Fruit fly (Drosophila melanogaster) whole organism, embryonic: ENCODE results near the gene CG2540.

ENCODE experiments used
- B-H1 ChIP-seq: fragments of 200-800 bp; sonication (Bioruptor generic); IDR thresholded peaks from 3 replicates; pipeline ENCODE4 v1.3.6; 2022; ENCODE audit warnings: missing biosample characterization, missing genetic modification characterization
- CG10543 ChIP-seq: fragments of 200-800 bp; sonication (Bioruptor generic); optimal IDR thresholded peaks from 3 replicates; lab custom pipeline; 2017; ENCODE audit warnings: missing biosample characterization, mild to moderate bottlenecking, missing genetic modification characterization, moderate library complexity
- CG10565 ChIP-seq: fragments of 200-800 bp; sonication (Bioruptor generic); optimal IDR thresholded peaks from 3 replicates; lab custom pipeline; 2016; ENCODE audit warnings: missing biosample characterization, mild to moderate bottlenecking, missing genetic modification characterization
- CG10654 ChIP-seq: fragments of 200-800 bp; sonication (Bioruptor generic); optimal IDR thresholded peaks from 2 replicates; lab custom pipeline; 2016; ENCODE audit warnings: missing biosample characterization, missing genetic modification characterization
- CG10979 ChIP-seq: fragments of 200-800 bp; sonication (Bioruptor generic); optimal IDR thresholded peaks from 2 replicates; lab custom pipeline; 2018; ENCODE audit warnings: missing biosample characterization, mild to moderate bottlenecking, missing genetic modification characterization, moderate library complexity
- CG11398 ChIP-seq: fragments of 200-800 bp; sonication (Bioruptor generic); optimal IDR thresholded peaks from 2 replicates; lab custom pipeline; 2016; ENCODE audit warnings: missing biosample characterization, missing genetic modification characterization
- CG12299 ChIP-seq: fragments of 200-800 bp; sonication (Bioruptor generic); optimal IDR thresholded peaks from 2 replicates; lab custom pipeline; 2018; ENCODE audit warnings: missing biosample characterization, mild to moderate bottlenecking, missing genetic modification characterization
- CG12942 ChIP-seq: fragments of 200-800 bp; sonication (Bioruptor generic); optimal IDR thresholded peaks from 3 replicates; lab custom pipeline; 2016; ENCODE audit warnings: missing biosample characterization, missing genetic modification characterization
- CG13296 ChIP-seq: fragments of 200-800 bp; sonication (Bioruptor generic); optimal IDR thresholded peaks from 3 replicates; lab custom pipeline; 2018; ENCODE audit warnings: missing biosample characterization, mild to moderate bottlenecking, missing genetic modification characterization
- CG13424 ChIP-seq: fragments of 200-800 bp; sonication (Bioruptor generic); optimal IDR thresholded peaks from 2 replicates; lab custom pipeline; 2019; ENCODE audit warnings: missing biosample characterization, mild to moderate bottlenecking, missing genetic modification characterization, moderate library complexity
- CG1529 ChIP-seq: fragments of 200-800 bp; sonication (Bioruptor generic); optimal IDR thresholded peaks from 3 replicates; lab custom pipeline; 2018; ENCODE audit warnings: missing biosample characterization, missing genetic modification characterization
- CG15696 ChIP-seq: fragments of 200-800 bp; sonication (Bioruptor generic); optimal IDR thresholded peaks from 2 replicates; lab custom pipeline; 2019; ENCODE audit warnings: missing biosample characterization, mild to moderate bottlenecking, missing genetic modification characterization, moderate library complexity
- CG17328 ChIP-seq: fragments of 200-800 bp; sonication (Bioruptor generic); IDR thresholded peaks from 2 replicates; pipeline ENCODE4 v1.3.6; 2022; ENCODE audit warnings: missing biosample characterization, missing genetic modification characterization
- CG17568 ChIP-seq: fragments of 200-800 bp; sonication (Bioruptor generic); optimal IDR thresholded peaks from 2 replicates; lab custom pipeline; 2018; ENCODE audit warnings: missing biosample characterization, mild to moderate bottlenecking, missing genetic modification characterization, moderate library complexity
- CG3065 ChIP-seq: fragments of 200-800 bp; sonication (Bioruptor generic); optimal IDR thresholded peaks from 2 replicates; lab custom pipeline; 2016; ENCODE audit warnings: missing biosample characterization, missing genetic modification characterization
- CG31441 ChIP-seq: fragments of 200-800 bp; sonication (Bioruptor generic); IDR thresholded peaks from 2 replicates; pipeline ENCODE4 v1.3.6; 2022; ENCODE audit warnings: missing biosample characterization, missing genetic modification characterization
- CG3407 ChIP-seq: fragments of 200-800 bp; sonication (Bioruptor generic); optimal IDR thresholded peaks from 2 replicates; lab custom pipeline; 2018; ENCODE audit warnings: missing biosample characterization, mild to moderate bottlenecking, missing genetic modification characterization
- CG6689 ChIP-seq: fragments of 200-800 bp; sonication (Bioruptor generic); IDR thresholded peaks from 2 replicates; pipeline ENCODE4 v1.3.6; 2022; ENCODE audit warnings: missing biosample characterization, missing genetic modification characterization
- CG8359 ChIP-seq: fragments of 200-800 bp; sonication (Bioruptor generic); optimal IDR thresholded peaks from 2 replicates; lab custom pipeline; 2017; ENCODE audit warnings: missing biosample characterization, mild to moderate bottlenecking, missing genetic modification characterization, borderline replicate concordance
- CG9817 ChIP-seq: fragments of 200-800 bp; sonication (Bioruptor generic); optimal IDR thresholded peaks from 2 replicates; lab custom pipeline; 2018; ENCODE audit warnings: missing biosample characterization, mild to moderate bottlenecking, missing genetic modification characterization, moderate library complexity
- CHES-1-like ChIP-seq: fragments of 200-800 bp; sonication (Bioruptor generic); optimal IDR thresholded peaks from 2 replicates; lab custom pipeline; 2016; ENCODE audit warnings: missing biosample characterization, missing genetic modification characterization
- CkIIα-i1 ChIP-seq: fragments of 200-800 bp; sonication (Bioruptor generic); IDR thresholded peaks from 2 replicates; pipeline ENCODE4 v1.3.6; 2022; ENCODE audit warnings: missing biosample characterization, missing genetic modification characterization
- Dll ChIP-seq: fragments of 200-800 bp; sonication (Bioruptor generic); IDR thresholded peaks from 4 replicates; pipeline ENCODE4 v1.3.6; 2022; ENCODE audit warnings: missing biosample characterization, missing genetic modification characterization; ENCODE audit not compliant: partially characterized antibody
- Drgx ChIP-seq: fragments of 200-800 bp; sonication (Bioruptor generic); IDR thresholded peaks from 2 replicates; pipeline ENCODE4 v1.3.6; 2022; ENCODE audit warnings: missing biosample characterization, missing genetic modification characterization
- Eip74EF ChIP-seq, 2 experiments: fragments of 200-800 bp in 1 of 2; fragments of >200 bp in 1 of 2; sonication (Bioruptor generic) in 1 of 2; optimal IDR thresholded peaks; 2 replicates each; lab custom pipeline; 2017 to 2019; ENCODE audit warnings: missing biosample characterization in 2 of 2, missing genetic modification characterization in 2 of 2, mild to moderate bottlenecking in 1 of 2, moderate library complexity in 1 of 2
- Elba2 ChIP-seq: fragments of 200-800 bp; sonication (Bioruptor generic); optimal IDR thresholded peaks from 3 replicates; lab custom pipeline; 2016; ENCODE audit warnings: missing biosample characterization, missing genetic modification characterization
- HmgD ChIP-seq: fragments of 200-800 bp; sonication (Bioruptor generic); optimal IDR thresholded peaks from 3 replicates; lab custom pipeline; 2016; ENCODE audit warnings: missing biosample characterization, missing genetic modification characterization
- HmgZ ChIP-seq: fragments of 200-800 bp; sonication (Bioruptor generic); optimal IDR thresholded peaks from 2 replicates; lab custom pipeline; 2018; ENCODE audit warnings: missing biosample characterization, mild to moderate bottlenecking, missing genetic modification characterization
- NK7.1 ChIP-seq: fragments of 200-800 bp; sonication (Bioruptor generic); optimal IDR thresholded peaks from 3 replicates; lab custom pipeline; 2016; ENCODE audit warnings: missing biosample characterization, missing genetic modification characterization
- Optix ChIP-seq: fragments of 200-800 bp; sonication (Bioruptor generic); IDR thresholded peaks from 3 replicates; pipeline ENCODE4 v1.3.6; 2022; ENCODE audit warnings: missing biosample characterization, missing genetic modification characterization
- Ravus ChIP-seq: fragments of 200-800 bp; sonication (Bioruptor generic); IDR thresholded peaks from 2 replicates; pipeline ENCODE4 v1.3.6; 2022; ENCODE audit warnings: missing biosample characterization, missing genetic modification characterization
- Sin3A ChIP-seq: fragments of >200 bp; optimal IDR thresholded peaks from 2 replicates; lab custom pipeline; 2018
- Usf ChIP-seq: fragments of 200-800 bp; sonication (Bioruptor generic); optimal IDR thresholded peaks from 2 replicates; lab custom pipeline; 2017; ENCODE audit warnings: missing genotype, missing biosample characterization, missing genetic modification characterization
- bowl ChIP-seq: fragments of 200-800 bp; sonication (Bioruptor generic); IDR thresholded peaks from 2 replicates; pipeline ENCODE4 v1.3.6; 2022; ENCODE audit warnings: missing biosample characterization, missing genetic modification characterization
- chm ChIP-seq: fragments of 200-800 bp; sonication (Bioruptor generic); IDR thresholded peaks from 2 replicates; pipeline ENCODE4 v1.3.6; 2022; ENCODE audit warnings: missing biosample characterization, missing genetic modification characterization
- eve ChIP-seq, 2 experiments: fragments of >200 bp; optimal IDR thresholded peaks; 2 replicates each; lab custom pipeline; 2017; ENCODE audit warnings: missing biosample characterization in 2 of 2, missing genetic modification characterization in 2 of 2
- gcm ChIP-seq: fragments of 200-800 bp; sonication (Bioruptor generic); optimal IDR thresholded peaks from 2 replicates; lab custom pipeline; 2019; ENCODE audit warnings: missing biosample characterization, mild to moderate bottlenecking, missing genetic modification characterization, moderate library complexity
- grn ChIP-seq: fragments of 200-800 bp; sonication (Bioruptor generic); optimal IDR thresholded peaks from 3 replicates; lab custom pipeline; 2017; ENCODE audit warnings: missing biosample characterization, missing genetic modification characterization
- inv ChIP-seq: fragments of 200-800 bp; sonication (Bioruptor generic); IDR thresholded peaks from 2 replicates; pipeline ENCODE4 v1.3.6; 2022; ENCODE audit warnings: missing biosample characterization, missing genetic modification characterization; ENCODE audit not compliant: partially characterized antibody
- jumu ChIP-seq: fragments of 200-800 bp; sonication (Bioruptor generic); optimal IDR thresholded peaks from 3 replicates; lab custom pipeline; 2016; ENCODE audit warnings: missing biosample characterization, missing genetic modification characterization
- lbe ChIP-seq: fragments of 200-800 bp; sonication (Bioruptor generic); optimal IDR thresholded peaks from 2 replicates; lab custom pipeline; 2016; ENCODE audit warnings: missing biosample characterization, mild to moderate bottlenecking, missing genetic modification characterization
- nmo ChIP-seq: fragments of 200-800 bp; sonication (Bioruptor generic); optimal IDR thresholded peaks from 2 replicates; lab custom pipeline; 2018; ENCODE audit warnings: missing biosample characterization, mild to moderate bottlenecking, missing genetic modification characterization, moderate library complexity
- psq ChIP-seq: fragments of 200-800 bp; sonication (Bioruptor generic); optimal IDR thresholded peaks from 2 replicates; lab custom pipeline; 2017; ENCODE audit warnings: missing biosample characterization, missing genetic modification characterization
- rib ChIP-seq: fragments of 200-800 bp; sonication (Bioruptor generic); IDR thresholded peaks from 2 replicates; pipeline ENCODE4 v1.3.6; 2022; ENCODE audit warnings: missing biosample characterization, missing genetic modification characterization
- sc ChIP-seq, 3 experiments: fragments of >200 bp in 2 of 3; fragments of 200-800 bp in 1 of 3; sonication (Bioruptor generic) in 1 of 3; optimal IDR thresholded peaks; 2 replicates in 2 of 3; 3 replicates in 1 of 3; lab custom pipeline; 2017; ENCODE audit warnings: mild to moderate bottlenecking in 1 of 3, missing biosample characterization in 1 of 3, missing genetic modification characterization in 1 of 3, missing genetic modification reagents in 1 of 3
- schlank ChIP-seq: fragments of 200-800 bp; sonication (Bioruptor generic); optimal IDR thresholded peaks from 2 replicates; lab custom pipeline; 2018; ENCODE audit warnings: missing biosample characterization, mild to moderate bottlenecking, missing genetic modification characterization
- slbo ChIP-seq: fragments of 200-800 bp; sonication (Bioruptor generic); IDR thresholded peaks from 2 replicates; pipeline ENCODE4 v1.3.6; 2022; ENCODE audit warnings: missing biosample characterization, missing genetic modification characterization
- zen ChIP-seq: fragments of 200-800 bp; sonication (Bioruptor generic); optimal IDR thresholded peaks from 3 replicates; lab custom pipeline; 2018; ENCODE audit warnings: missing biosample characterization, mild to moderate bottlenecking, missing genetic modification characterization, moderate library complexity
- zfh2 ChIP-seq: fragments of 200-800 bp; sonication (Bioruptor generic); optimal IDR thresholded peaks from 2 replicates; lab custom pipeline; 2016; ENCODE audit warnings: missing biosample characterization, missing genetic modification characterization

Gene CG2540

DNA sequence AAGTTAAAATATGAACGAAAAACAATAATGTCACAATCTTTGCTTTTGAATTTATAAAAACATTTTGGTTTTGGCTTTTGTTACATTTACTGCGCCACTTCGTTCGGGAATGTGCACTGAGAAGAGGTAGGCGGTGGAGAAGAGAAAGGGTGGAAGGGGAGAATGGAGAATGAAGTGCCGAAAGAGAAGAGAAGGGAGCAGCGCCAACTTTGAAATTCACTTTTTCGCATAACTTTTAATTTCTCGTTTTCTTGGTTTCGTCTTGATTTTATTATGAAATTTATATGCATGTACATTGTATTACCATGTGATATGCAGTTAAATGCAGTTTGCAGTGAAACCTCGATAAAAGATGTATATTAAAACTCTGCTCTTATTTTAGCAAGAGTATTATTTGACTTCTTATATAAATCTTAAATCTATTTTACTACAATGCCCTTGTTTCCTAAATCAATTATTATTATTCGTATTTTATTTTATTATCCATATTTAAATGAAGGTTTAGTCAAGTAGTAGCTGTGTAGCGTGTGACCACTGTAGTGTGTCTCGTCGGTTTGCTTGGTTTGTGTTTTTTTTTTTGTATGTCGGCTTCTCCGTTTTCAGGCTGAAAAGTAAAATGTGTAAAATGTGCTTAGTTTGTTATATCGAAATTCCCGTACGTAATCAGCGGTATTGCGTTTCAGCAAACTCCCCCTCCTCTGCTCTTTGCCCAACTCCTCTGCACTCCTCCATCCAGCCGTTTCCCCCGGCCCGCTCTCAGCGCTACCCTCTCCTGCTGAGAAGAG, 33.2 kb downstream of the CG2540 start (continued):
- TF ChIP-seq Dll (GFP tag; lab: Robert Waterston, UW): no peak
- TF ChIP-seq zen (tag; lab: Kevin White, UChicago): no peak
- TF ChIP-seq CG12942 (GFP tag; lab: Kevin White, UChicago): no peak
- TF ChIP-seq eve (GFP tag; optimal IDR thresholded peaks at IDR 0.05; lab: Kevin White, UChicago): peak in 1 of 2 experiments; percentile 17
- TF ChIP-seq CG11398: no peak
- no peak for TF ChIP-seq sc (optimal IDR thresholded peaks at IDR 0.05; lab: Kevin White, UChicago)
- TF ChIP-seq sc (GFP tag; optimal IDR thresholded peaks at IDR 0.05; lab: Kevin White, UChicago): no peak
- no peak for TF ChIP-seq CG17568 (GFP tag; lab: Kevin White, UChicago)
- no peak for TF ChIP-seq lbe (GFP tag; lab: Kevin White, UChicago)
- no peak; the same call in 1 of the 2 replicates for TF ChIP-seq chm (GFP tag; lab: Robert Waterston, UW)
- TF ChIP-seq CG13424 (tag; lab: Kevin White, UChicago): peak; percentile 7
- TF ChIP-seq HmgZ (tag; lab: Kevin White, UChicago): no peak
- no peak for TF ChIP-seq rib (GFP tag; lab: Robert Waterston, UW)
- no peak for TF ChIP-seq B-H1 (GFP tag; lab: Robert Waterston, UW)
- peak; percentile 41 for TF ChIP-seq CG10979 (tag; lab: Kevin White, UChicago)
- TF ChIP-seq CG9817 (tag; lab: Kevin White, UChicago): no peak
- TF ChIP-seq Sin3A (lab: Kevin White, UChicago): no peak
- peak; percentile 21 for TF ChIP-seq nmo (GFP tag; lab: Kevin White, UChicago)
- 0 out of 2 replicates have a peak, but pooled peaks have one; percentile 11 for TF ChIP-seq CG17328 (GFP tag; lab: Robert Waterston, UW)
- TF ChIP-seq CkIIα-i1 (GFP tag; lab: Robert Waterston, UW): no peak
- no peak for TF ChIP-seq grn (GFP tag; lab: Kevin White, UChicago)
- no peak for TF ChIP-seq CG10543 (GFP tag; lab: Kevin White, UChicago)
- TF ChIP-seq NK7.1: no peak
- no peak for TF ChIP-seq HmgD (GFP tag; lab: Kevin White, UChicago)
- peak; percentile 62 for TF ChIP-seq Drgx (GFP tag; lab: Robert Waterston, UW)
- no peak for TF ChIP-seq schlank (tag; lab: Kevin White, UChicago)
- no peak for TF ChIP-seq inv (GFP tag; lab: Robert Waterston, UW)
- TF ChIP-seq Ravus (GFP tag; lab: Robert Waterston, UW): no peak
- TF ChIP-seq psq (GFP tag; lab: Kevin White, UChicago): no peak
- no peak for TF ChIP-seq slbo (GFP tag; lab: Robert Waterston, UW)
- TF ChIP-seq CG1529 (GFP tag; lab: Kevin White, UChicago): no peak
- no peak for TF ChIP-seq CG10565 (GFP tag; lab: Kevin White, UChicago)
- TF ChIP-seq CG15696 (tag; lab: Kevin White, UChicago): peak; percentile 45
- TF ChIP-seq gcm: no peak
- no peak for TF ChIP-seq zfh2
- no peak for TF ChIP-seq bowl (GFP tag; lab: Robert Waterston, UW)
- no peak for TF ChIP-seq CG13296 (GFP tag; lab: Kevin White, UChicago)
- TF ChIP-seq Usf (GFP tag; lab: Kevin White, UChicago): no peak
- TF ChIP-seq Optix (GFP tag; lab: Robert Waterston, UW): no peak
- no peak for TF ChIP-seq Elba2 (GFP tag; lab: Kevin White, UChicago)
- TF ChIP-seq CHES-1-like (GFP tag; lab: Kevin White, UChicago): no peak
- TF ChIP-seq CG6689 (GFP tag; lab: Robert Waterston, UW): 0 out of 2 replicates have a peak, but pooled peaks have one; percentile 38
- no peak for TF ChIP-seq Eip74EF (GFP tag; optimal IDR thresholded peaks at IDR 0.05; lab: Kevin White, UChicago)
- no peak for TF ChIP-seq jumu
- no peak for TF ChIP-seq CG10654 (GFP tag; lab: Kevin White, UChicago)
- no peak for TF ChIP-seq CG8359 (GFP tag; lab: Kevin White, UChicago)
- peak; percentile 40; the same call in 1 of the 2 replicates for TF ChIP-seq CG31441 (GFP tag; lab: Robert Waterston, UW)
- TF ChIP-seq CG3407 (GFP tag; lab: Kevin White, UChicago): no peak
- TF ChIP-seq CG12299 (tag; lab: Kevin White, UChicago): no peak
- no peak for TF ChIP-seq CG3065 (GFP tag; lab: Kevin White, UChicago)
